Fruit fly (Drosophila melanogaster): Measurements from ENCODE around the gene Toll-6.

- TF ChIP-seq Hand (GFP tag; optimal IDR thresholded peaks at IDR 0.05) (no peak), CG3995 (GFP tag; optimal IDR thresholded peaks at IDR 0.05) (no peak), CG15514 (GFP tag; optimal IDR thresholded peaks at IDR 0.05) (no peak), kay (GFP tag; optimal IDR thresholded peaks at IDR 0.05) (no peak), CG12299 (tag; optimal IDR thresholded peaks at IDR 0.05) (no peak), CG16863 (GFP tag; optimal IDR thresholded peaks at IDR 0.05) (no peak), Nf-YC (tag; optimal IDR thresholded peaks at IDR 0.05) (no peak), CG8944 (GFP tag; optimal IDR thresholded peaks at IDR 0.05) (no peak), CG17912 (GFP tag; optimal IDR thresholded peaks at IDR 0.05) (no peak), ems (GFP tag; optimal IDR thresholded peaks at IDR 0.05) (no peak), Bgb (GFP tag; IDR thresholded peaks at IDR 0.05; ENCODE audit: partially characterized antibody) (no peak)
Observed at dm6 chr3L:15353739-15354138, 17.2 kb downstream of the Toll-6 start.

Data from whole organism, embryonic.